Fruit fly (Drosophila melanogaster): ENCODE data around the gene CG46441.

Gene CG46441

dm6 chr3R:20484441-20484840 lies 17.4 kb downstream of the CG46441 start, which contains the start of gene Gfrl:
Gfrl (minus strand) TSS chr3R:20484588.
- TF ChIP-seq pad (GFP tag; optimal IDR thresholded peaks at IDR 0.05) (no peak), cnc (optimal IDR thresholded peaks at IDR 0.05) (no peak), CG1620 (GFP tag; optimal IDR thresholded peaks at IDR 0.05) (no peak), CG11617 (GFP tag; optimal IDR thresholded peaks at IDR 0.05) (no peak), Mnt (GFP tag; optimal IDR thresholded peaks at IDR 0.05) (no peak), bab1 (GFP tag; optimal IDR thresholded peaks at IDR 0.05) (no peak), kay (GFP tag; ENCODE audit: borderline replicate concordance) (no peak)

dm6 chr3R:20472764-20473390 lies 28.9 kb downstream of the CG46441 start:
- no peak for TF ChIP-seq pad (GFP tag; optimal IDR thresholded peaks at IDR 0.05)
- TF ChIP-seq CG5204 (GFP tag; optimal IDR thresholded peaks at IDR 0.05) = no peak
- TF ChIP-seq cic (GFP tag; optimal IDR thresholded peaks at IDR 0.05) = no peak
- TF ChIP-seq CG14711 (tag; optimal IDR thresholded peaks at IDR 0.05) = no peak
- no peak for TF ChIP-seq CG12768 (GFP tag; optimal IDR thresholded peaks at IDR 0.05)
- TF ChIP-seq Clk (GFP tag; optimal IDR thresholded peaks at IDR 0.05) = no peak
- no peak for TF ChIP-seq tj (GFP tag; optimal IDR thresholded peaks at IDR 0.05)
- no peak for TF ChIP-seq CG7101 (tag; optimal IDR thresholded peaks at IDR 0.05)
- no peak for TF ChIP-seq CG7045 (GFP tag; optimal IDR thresholded peaks at IDR 0.05)
- no peak for TF ChIP-seq ovo (GFP tag; optimal IDR thresholded peaks at IDR 0.05)
- no peak for TF ChIP-seq Mnt (GFP tag; optimal IDR thresholded peaks at IDR 0.05)

dm6 chr3R:20464267-20464768 lies 37.5 kb downstream of the CG46441 start:
- no peak for TF ChIP-seq CG11617 (GFP tag; optimal IDR thresholded peaks at IDR 0.05)
- no peak for TF ChIP-seq CG1620 (GFP tag; optimal IDR thresholded peaks at IDR 0.05)
- TF ChIP-seq pad (GFP tag; optimal IDR thresholded peaks at IDR 0.05) = no peak
- TF ChIP-seq CG12768 (GFP tag; optimal IDR thresholded peaks at IDR 0.05) = no peak
- no peak for TF ChIP-seq kay (GFP tag; ENCODE audit: borderline replicate concordance)

Data from whole organism, adult.